Fruit fly (Drosophila melanogaster) whole organism, wandering third instar larva: Measurements from ENCODE around the gene Pop5.
A peak's percentile ranks its signal among the peaks of the same experiment; 100 is the strongest.

Experiments
- Abd-B ChIP-seq: fragments of >200 bp; optimal IDR thresholded peaks from 2 replicates; lab custom pipeline; 2017; ENCODE audit warnings: missing biosample characterization, missing genetic modification characterization
- CG32264 ChIP-seq: fragments of 200-800 bp; sonication (Bioruptor generic); optimal IDR thresholded peaks from 2 replicates; lab custom pipeline; 2016; ENCODE audit warnings: missing biosample characterization, missing genetic modification characterization
- CG9705 ChIP-seq: fragments of 200-800 bp; sonication (Bioruptor generic); optimal IDR thresholded peaks from 2 replicates; lab custom pipeline; 2018; ENCODE audit warnings: missing biosample characterization, mild to moderate bottlenecking, missing genetic modification characterization
- CrebA ChIP-seq: fragments of 200-800 bp; sonication (Bioruptor generic); optimal IDR thresholded peaks from 2 replicates; lab custom pipeline; 2016; ENCODE audit warnings: missing biosample characterization, mild to moderate bottlenecking, missing genetic modification characterization, borderline replicate concordance
- Dfd ChIP-seq: fragments of >200 bp; optimal IDR thresholded peaks from 2 replicates; lab custom pipeline; 2017; ENCODE audit warnings: missing biosample characterization, missing genetic modification characterization
- Dif ChIP-seq: fragments of 200-275, 200-300 bp; sonication (Bioruptor generic); optimal IDR thresholded peaks from 2 replicates; lab custom pipeline; 2018; ENCODE audit warnings: missing biosample characterization, missing genetic modification characterization; ENCODE audit not compliant: partially characterized antibody
- GATAd ChIP-seq: sonication (Bioruptor generic); optimal IDR thresholded peaks from 2 replicates; lab custom pipeline; 2016; ENCODE audit warnings: missing biosample characterization, missing genetic modification characterization
- HLH106 ChIP-seq: fragments of 200-800 bp; optimal IDR thresholded peaks from 3 replicates; lab custom pipeline; 2019; ENCODE audit warnings: missing biosample characterization, mild to moderate bottlenecking, missing genetic modification characterization, moderate library complexity
- Hnf4 ChIP-seq: fragments of 200-800 bp; sonication (Bioruptor generic); optimal IDR thresholded peaks from 2 replicates; lab custom pipeline; 2016; ENCODE audit warnings: missing biosample characterization, mild to moderate bottlenecking, missing genetic modification characterization
- Hr78 ChIP-seq: fragments of >200 bp; optimal IDR thresholded peaks from 2 replicates; lab custom pipeline; 2017; ENCODE audit warnings: missing biosample characterization, missing genetic modification characterization
- Hr83 ChIP-seq: fragments of 200-300 bp; sonication (Bioruptor generic); optimal IDR thresholded peaks from 2 replicates; lab custom pipeline; 2016; ENCODE audit warnings: missing biosample characterization, mild to moderate bottlenecking, missing genetic modification characterization, moderate library complexity; ENCODE audit not compliant: poor library complexity, severe bottlenecking
- Jra ChIP-seq: sonication (Bioruptor generic); optimal IDR thresholded peaks from 2 replicates; lab custom pipeline; 2016; ENCODE audit warnings: missing biosample characterization, missing genetic modification characterization
- Mio ChIP-seq: sonication (Bioruptor generic); optimal IDR thresholded peaks from 2 replicates; lab custom pipeline; 2016; ENCODE audit warnings: missing biosample characterization, missing genetic modification characterization
- Myc ChIP-seq: fragments of >200 bp; optimal IDR thresholded peaks from 2 replicates; lab custom pipeline; 2017
- N ChIP-seq: fragments of >200 bp; optimal IDR thresholded peaks from 2 replicates; lab custom pipeline; 2018; ENCODE audit warnings: missing biosample characterization, missing external identifiers, missing genetic modification characterization
- OdsH ChIP-seq: fragments of 200-800 bp; sonication (Bioruptor generic); optimal IDR thresholded peaks from 2 replicates; lab custom pipeline; 2016; ENCODE audit warnings: missing biosample characterization, mild to moderate bottlenecking, missing genetic modification characterization
- Rel ChIP-seq, 2 experiments: fragments of 200-800 bp; sonication (Bioruptor generic) in 1 of 2; optimal IDR thresholded peaks; 2 replicates in 1 of 2; 3 replicates in 1 of 2; lab custom pipeline; 2016 to 2019; ENCODE audit warnings: mild to moderate bottlenecking in 2 of 2, missing biosample characterization in 2 of 2, missing genetic modification characterization in 2 of 2, moderate library complexity in 1 of 2
- Sp1 ChIP-seq: fragments of 200-800 bp; sonication (Bioruptor generic); optimal IDR thresholded peaks from 3 replicates; lab custom pipeline; 2019; ENCODE audit warnings: missing biosample characterization, mild to moderate bottlenecking, missing genetic modification characterization, moderate library complexity
- Vsx2 ChIP-seq: fragments of 200-300, 225-300 bp; sonication (Bioruptor generic); optimal IDR thresholded peaks from 2 replicates; lab custom pipeline; 2018; ENCODE audit warnings: missing biosample characterization, missing genetic modification characterization; ENCODE audit not compliant: partially characterized antibody
- br ChIP-seq: fragments of 200-800 bp; sonication (Bioruptor generic); optimal IDR thresholded peaks from 2 replicates; lab custom pipeline; 2016; ENCODE audit warnings: missing biosample characterization, missing genetic modification characterization
- brk ChIP-seq: fragments of 200-800 bp; sonication (Bioruptor generic); optimal IDR thresholded peaks from 2 replicates; lab custom pipeline; 2016; ENCODE audit warnings: missing biosample characterization, mild to moderate bottlenecking, missing genetic modification characterization
- dl ChIP-seq, 2 experiments: fragments of 175-275, 200-275 bp in 1 of 2; fragments of 200-275 bp in 1 of 2; sonication (Bioruptor generic); optimal IDR thresholded peaks; lab custom pipeline; 2018; ENCODE audit warnings: mild to moderate bottlenecking in 2 of 2, missing biosample characterization in 2 of 2, missing genetic modification characterization in 2 of 2, moderate library complexity in 2 of 2; ENCODE audit not compliant: partially characterized antibody in 2 of 2, insufficient read depth in 1 of 2
- dmrt93B ChIP-seq: fragments of 200-800 bp; sonication (Bioruptor generic); optimal IDR thresholded peaks from 2 replicates; lab custom pipeline; 2018; ENCODE audit warnings: missing biosample characterization, mild to moderate bottlenecking, missing genetic modification characterization
- dsf ChIP-seq: sonication (Bioruptor generic); optimal IDR thresholded peaks from 2 replicates; lab custom pipeline; 2016; ENCODE audit warnings: missing biosample characterization, missing genetic modification characterization, borderline replicate concordance
- ey ChIP-seq: fragments of 200-800 bp; sonication (Bioruptor generic); optimal IDR thresholded peaks from 2 replicates; lab custom pipeline; 2016; ENCODE audit warnings: missing biosample characterization, missing genetic modification characterization
- foxo ChIP-seq, 2 experiments: fragments of 200-800 bp; sonication (Bioruptor generic); optimal IDR thresholded peaks; 2 replicates in 1 of 2; 3 replicates in 1 of 2; lab custom pipeline; 2016 to 2017; ENCODE audit warnings: missing biosample characterization in 2 of 2, missing genetic modification characterization in 2 of 2
- fru ChIP-seq: fragments of 200-800 bp; sonication (Bioruptor generic); optimal IDR thresholded peaks from 3 replicates; lab custom pipeline; 2016; ENCODE audit warnings: missing biosample characterization, mild to moderate bottlenecking, missing genetic modification characterization
- h ChIP-seq: fragments of 200-800 bp; sonication (Bioruptor generic); optimal IDR thresholded peaks from 3 replicates; lab custom pipeline; 2016; ENCODE audit warnings: missing biosample characterization, mild to moderate bottlenecking, missing genetic modification characterization
- jim ChIP-seq: fragments of 175-275, 200-325 bp; sonication (Bioruptor generic); optimal IDR thresholded peaks from 2 replicates; lab custom pipeline; 2016; ENCODE audit warnings: missing biosample characterization, mild to moderate bottlenecking, missing genetic modification characterization
- lola ChIP-seq: fragments of >200 bp; optimal IDR thresholded peaks from 2 replicates; lab custom pipeline; 2017; ENCODE audit warnings: missing biosample characterization, missing genetic modification characterization
- pan ChIP-seq: fragments of >200 bp; optimal IDR thresholded peaks from 2 replicates; lab custom pipeline; 2017
- psq ChIP-seq: fragments of 200-800 bp; sonication (Bioruptor generic); optimal IDR thresholded peaks from 3 replicates; lab custom pipeline; 2017; ENCODE audit warnings: missing biosample characterization, mild to moderate bottlenecking, missing genetic modification characterization, moderate library complexity
- rgr ChIP-seq: fragments of 200-800 bp; sonication (Bioruptor generic); optimal IDR thresholded peaks from 3 replicates; lab custom pipeline; 2016; ENCODE audit warnings: missing biosample characterization, mild to moderate bottlenecking, missing genetic modification characterization
- sage ChIP-seq: fragments of 200-800 bp; sonication (Bioruptor generic); optimal IDR thresholded peaks from 2 replicates; lab custom pipeline; 2016; ENCODE audit warnings: missing biosample characterization, mild to moderate bottlenecking, missing genetic modification characterization
- sv ChIP-seq: fragments of 200-800 bp; sonication (Bioruptor generic); optimal IDR thresholded peaks from 3 replicates; lab custom pipeline; 2016; ENCODE audit warnings: missing biosample characterization, missing genetic modification characterization
- tai ChIP-seq: sonication (Bioruptor generic); optimal IDR thresholded peaks from 2 replicates; lab custom pipeline; 2016; ENCODE audit warnings: missing biosample characterization, missing genetic modification characterization
- usp ChIP-seq: fragments of >200 bp; optimal IDR thresholded peaks from 2 replicates; lab custom pipeline; 2017; ENCODE audit warnings: missing biosample characterization, missing genetic modification characterization
- woc ChIP-seq: sonication (Bioruptor generic); optimal IDR thresholded peaks from 2 replicates; lab custom pipeline; 2016; ENCODE audit warnings: missing biosample characterization, mild to moderate bottlenecking, missing genetic modification characterization

Gene Pop5

DNA sequence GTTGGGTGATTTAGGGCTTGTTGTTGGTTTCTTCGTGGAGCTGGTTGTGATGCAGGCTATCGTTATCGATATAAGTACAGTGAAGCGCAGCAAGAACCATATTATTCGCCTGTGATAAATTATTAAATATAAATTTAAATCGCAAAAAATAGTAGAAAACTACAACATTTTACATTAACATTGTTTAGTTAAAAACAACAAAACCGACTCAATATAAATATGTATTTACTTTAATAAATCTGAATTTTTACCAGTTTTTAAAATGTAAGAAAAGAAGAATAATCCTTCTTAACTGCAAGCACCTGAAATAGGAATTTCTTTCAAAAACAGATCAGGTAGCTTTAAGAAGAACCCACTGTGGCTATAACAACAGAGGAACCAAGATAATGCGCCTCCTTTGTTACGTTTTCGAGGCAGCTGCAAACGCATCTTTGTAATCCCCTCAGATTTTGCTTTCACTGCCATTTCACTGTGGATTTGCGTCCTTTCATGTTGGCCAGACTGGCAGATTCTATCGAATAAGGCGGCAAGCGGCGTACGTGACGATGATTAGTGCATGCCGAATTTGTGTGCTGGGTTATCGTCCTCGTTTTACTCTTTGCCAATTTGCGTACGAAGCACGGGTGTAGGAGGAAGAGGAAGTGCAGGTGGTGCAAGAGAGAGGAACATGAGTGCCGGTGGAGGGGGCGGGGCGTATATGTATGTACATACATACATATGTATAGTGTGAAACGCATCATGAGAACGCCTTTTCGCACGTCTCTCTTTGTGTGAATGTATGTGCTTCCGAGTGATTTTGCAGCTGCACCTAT lies 34.1 kb downstream of the Pop5 start:
- TF ChIP-seq Rel (GFP tag; optimal IDR thresholded peaks at IDR 0.05; lab: Kevin White, UChicago): no peak
- TF ChIP-seq Rel (tag; optimal IDR thresholded peaks at IDR 0.05; lab: Kevin White, UChicago): peak; percentile 17
- no peak for TF ChIP-seq CrebA (GFP tag; lab: Kevin White, UChicago)
- no peak for TF ChIP-seq Vsx2 (GFP tag; lab: Kevin White, UChicago)
- TF ChIP-seq brk (GFP tag; lab: Kevin White, UChicago): peak; percentile 20
- TF ChIP-seq tai: no peak
- TF ChIP-seq dl (GFP tag; optimal IDR thresholded peaks at IDR 0.05; lab: Kevin White, UChicago; ENCODE audit: insufficient read depth in 1 of 2, partially characterized antibody in 2 of 2): peak in 1 of 2 experiments; percentile 26
- no peak for TF ChIP-seq Jra
- TF ChIP-seq OdsH (GFP tag; lab: Kevin White, UChicago): no peak
- TF ChIP-seq Abd-B (GFP tag; lab: Kevin White, UChicago): no peak
- peak; percentile 43 for TF ChIP-seq Dif (GFP tag; lab: Kevin White, UChicago)
- TF ChIP-seq dsf: no peak
- TF ChIP-seq foxo (GFP tag; optimal IDR thresholded peaks at IDR 0.05; lab: Kevin White, UChicago): peak in 1 of 2 experiments; percentile 52
- peak; percentile 57 for TF ChIP-seq woc (GFP tag; lab: Kevin White, UChicago)
- peak; percentile 32 for TF ChIP-seq rgr (GFP tag; lab: Kevin White, UChicago)
- no peak for TF ChIP-seq br (GFP tag; lab: Kevin White, UChicago)
- TF ChIP-seq Hr78 (GFP tag; lab: Kevin White, UChicago): no peak
- no peak for TF ChIP-seq fru (GFP tag; lab: Kevin White, UChicago)
- TF ChIP-seq sage (GFP tag; lab: Kevin White, UChicago): no peak
- TF ChIP-seq psq (GFP tag; lab: Kevin White, UChicago): peak; percentile 13
- peak; percentile 4 for TF ChIP-seq Hnf4 (GFP tag; lab: Kevin White, UChicago)
- no peak for TF ChIP-seq lola (GFP tag; lab: Kevin White, UChicago)
- peak; percentile 1 for TF ChIP-seq ey
- TF ChIP-seq pan (lab: Kevin White, UChicago): no peak
- TF ChIP-seq Dfd (GFP tag; lab: Kevin White, UChicago): no peak
- peak; percentile 4 for TF ChIP-seq Sp1 (GFP tag; lab: Kevin White, UChicago)
- TF ChIP-seq CG9705 (GFP tag; lab: Kevin White, UChicago): no peak
- no peak for TF ChIP-seq CG32264 (GFP tag; lab: Kevin White, UChicago)
- TF ChIP-seq HLH106: peak; percentile 20
- TF ChIP-seq h (GFP tag; lab: Kevin White, UChicago): no peak
- no peak for TF ChIP-seq jim (GFP tag; lab: Kevin White, UChicago)
- TF ChIP-seq sv (GFP tag; lab: Kevin White, UChicago): no peak
- TF ChIP-seq usp (GFP tag; lab: Kevin White, UChicago): no peak
- TF ChIP-seq, all 38 proteins: peak for 12

dm6 chr3L:17009715-17010491 lies 34.9 kb downstream of the Pop5 start:
- TF ChIP-seq foxo (GFP tag; optimal IDR thresholded peaks at IDR 0.05; lab: Kevin White, UChicago) (peak in 1 of 2 experiments; percentile 10), sv (GFP tag; lab: Kevin White, UChicago) (no peak), dmrt93B (no peak), CG9705 (GFP tag; lab: Kevin White, UChicago) (no peak), Dfd (GFP tag; lab: Kevin White, UChicago) (no peak), N (GFP tag; lab: Kevin White, UChicago) (no peak), fru (GFP tag; lab: Kevin White, UChicago) (peak; percentile 36), OdsH (GFP tag; lab: Kevin White, UChicago) (peak; percentile 28), tai (no peak), sage (GFP tag; lab: Kevin White, UChicago) (no peak), ey (peak; percentile 26), Jra (peak; percentile 39), Abd-B (GFP tag; lab: Kevin White, UChicago) (no peak), Hnf4 (GFP tag; lab: Kevin White, UChicago) (peak; percentile 50), psq (GFP tag; lab: Kevin White, UChicago) (peak; percentile 0), Rel (GFP tag; optimal IDR thresholded peaks at IDR 0.05; lab: Kevin White, UChicago) (no peak), Rel (tag; optimal IDR thresholded peaks at IDR 0.05; lab: Kevin White, UChicago) (peak; percentile 89), Sp1 (GFP tag; lab: Kevin White, UChicago) (peak; percentile 17), h (GFP tag; lab: Kevin White, UChicago) (peak; percentile 94), Myc (lab: Kevin White, UChicago) (no peak), pan (lab: Kevin White, UChicago) (no peak), jim (GFP tag; lab: Kevin White, UChicago) (no peak), CrebA (GFP tag; lab: Kevin White, UChicago) (no peak), Mio (GFP tag; lab: Kevin White, UChicago) (no peak), GATAd (GFP tag; lab: Kevin White, UChicago) (no peak), HLH106 (no peak), Hr83 (GFP tag; lab: Kevin White, UChicago) (peak; percentile 95), woc (GFP tag; lab: Kevin White, UChicago) (peak; percentile 73), dsf (no peak), dl (GFP tag; optimal IDR thresholded peaks at IDR 0.05; lab: Kevin White, UChicago; ENCODE audit: insufficient read depth in 1 of 2, partially characterized antibody in 2 of 2) (peak; percentile 63 to 84), CG32264 (GFP tag; lab: Kevin White, UChicago) (no peak), usp (GFP tag; lab: Kevin White, UChicago) (no peak), lola (GFP tag; lab: Kevin White, UChicago) (no peak), br (GFP tag; lab: Kevin White, UChicago) (peak; percentile 70), rgr (GFP tag; lab: Kevin White, UChicago) (no peak), Dif (GFP tag; lab: Kevin White, UChicago) (peak; percentile 81), Vsx2 (GFP tag; lab: Kevin White, UChicago) (no peak), Hr78 (GFP tag; lab: Kevin White, UChicago) (no peak)
